Fruit fly (Drosophila melanogaster): ENCODE data around the gene aus.

DNA sequence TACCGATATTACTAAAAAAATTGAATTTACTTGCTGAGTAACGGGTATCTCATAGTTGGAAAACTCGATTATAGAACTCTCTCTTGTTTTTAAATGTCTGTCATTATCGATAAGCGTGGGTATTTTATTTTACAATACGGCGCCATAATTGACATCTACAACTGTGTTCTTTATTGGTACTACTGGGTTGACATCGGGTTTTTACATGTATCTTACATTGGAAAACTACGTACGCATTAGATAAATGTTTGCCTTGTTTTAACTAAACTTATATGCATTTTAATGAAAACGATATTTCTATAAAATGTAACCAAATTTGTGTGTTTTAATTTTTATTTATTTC lies 53.7 kb downstream of the aus start:
- TF ChIP-seq nmo (GFP tag; optimal IDR thresholded peaks at IDR 0.05) = no peak
- peak; percentile 96 for TF ChIP-seq stwl (tag; optimal IDR thresholded peaks at IDR 0.05)
- TF ChIP-seq hkb (optimal IDR thresholded peaks at IDR 0.05) = no peak
- TF ChIP-seq hkb (GFP tag; IDR thresholded peaks at IDR 0.05) = no peak
- TF ChIP-seq CG10543 (GFP tag; optimal IDR thresholded peaks at IDR 0.05) = no peak

Data from whole organism, embryonic.